Fruit fly (Drosophila melanogaster): ENCODE data around the gene spidey.

DNA sequence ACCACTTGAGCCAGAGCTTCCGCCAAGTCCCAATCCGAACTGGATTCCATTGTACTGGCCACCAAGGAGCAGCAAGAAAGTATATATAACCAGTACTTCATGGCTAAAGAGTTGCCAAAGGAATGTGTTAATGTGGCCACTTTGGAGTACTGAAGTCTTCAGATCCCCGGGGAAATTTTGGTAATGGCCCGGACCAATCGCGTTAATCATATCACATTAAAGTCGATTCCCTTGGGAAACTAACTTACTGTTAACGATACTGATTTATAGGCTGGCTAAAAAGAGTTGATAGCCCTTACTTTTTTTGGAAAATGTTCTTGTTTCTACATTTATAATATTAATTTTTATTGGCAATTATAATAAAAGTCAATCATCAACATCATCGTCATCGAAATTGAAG is 41.9 kb upstream of the spidey start, which contains the start of gene Ir7b:
- TF ChIP-seq CG1621 (tag; optimal IDR thresholded peaks at IDR 0.05) (no peak), fd59A (GFP tag; optimal IDR thresholded peaks at IDR 0.05) (no peak), CG11294 (GFP tag; IDR thresholded peaks at IDR 0.05) (no peak), CG8632 (GFP tag; optimal IDR thresholded peaks at IDR 0.05) (no peak), Hr38 (GFP tag; optimal IDR thresholded peaks at IDR 0.05) (no peak), spab (GFP tag; optimal IDR thresholded peaks at IDR 0.05) (no peak), Smox (GFP tag; optimal IDR thresholded peaks at IDR 0.05) (no peak), Eip78C (GFP tag) (no peak), net (GFP tag; optimal IDR thresholded peaks at IDR 0.05) (no peak)
